Worm (Caenorhabditis elegans): Measurements from ENCODE around the gene nra-1.

DNA sequence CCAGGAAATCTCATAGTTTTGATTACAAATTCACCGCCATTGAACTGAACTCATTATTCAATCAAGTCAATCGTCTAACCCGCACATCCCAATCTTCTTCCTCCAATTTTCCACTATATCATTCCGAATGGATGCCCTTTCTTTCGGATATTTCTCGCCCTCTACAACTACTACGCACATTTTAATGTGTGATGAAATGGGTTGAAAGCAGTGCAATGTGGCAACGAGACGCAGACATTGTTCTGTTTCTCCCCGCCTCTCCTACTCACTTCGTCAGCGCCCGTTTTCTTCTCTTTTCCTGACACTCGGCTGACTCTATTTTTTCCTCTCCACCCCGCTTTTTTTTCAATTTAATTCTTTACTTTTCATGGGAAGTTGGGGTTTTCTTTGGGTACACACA is 15.4 kb downstream of the nra-1 start:
- TF ChIP-seq ama-1 (optimal IDR thresholded peaks at IDR 0.05) = no peak
- no peak for TF ChIP-seq tra-4 (tag; optimal IDR thresholded peaks at IDR 0.05)

All from whole organism, early embryonic.